Worm (Caenorhabditis elegans) whole organism, young adult: ENCODE data around the gene K01A12.2.
A peak's percentile ranks its signal among the peaks of the same experiment; 100 is the strongest.

ENCODE experiments used
- B0019.2 ChIP-seq: fragments of 200-800 bp; sonication (Bioruptor generic); conservative IDR thresholded peaks from 2 replicates; pipeline ENCODE4 v1.3.6; 2022; ENCODE audit warnings: missing genetic modification reagents, missing genetic modification characterization, missing compliant biosample characterization
- C06A6.2 ChIP-seq: fragments of 200-800 bp; sonication (Bioruptor generic); conservative IDR thresholded peaks from 2 replicates; pipeline ENCODE4 v1.3.6; 2022; ENCODE audit warnings: missing genetic modification characterization, missing compliant biosample characterization
- D2030.7 ChIP-seq: fragments of 200-800 bp; sonication (Bioruptor generic); IDR thresholded peaks from 2 replicates; pipeline ENCODE4 v1.3.6; 2022; ENCODE audit warnings: missing genetic modification reagents, missing genetic modification characterization, missing compliant biosample characterization
- F22D6.2 ChIP-seq: sonication (generic microtip); optimal IDR thresholded peaks from 2 replicates; lab custom pipeline; 2016; ENCODE audit warnings: mild to moderate bottlenecking, missing genetic modification characterization, missing compliant biosample characterization
- F23B12.7 ChIP-seq: sonication (generic microtip); optimal IDR thresholded peaks from 2 replicates; lab custom pipeline; 2017; ENCODE audit warnings: missing genetic modification characterization, mild to moderate bottlenecking, missing compliant biosample characterization, antibody characterized with exemption, moderate library complexity; ENCODE audit not compliant: insufficient read depth
- F33H1.4 ChIP-seq: fragments of 200-800 bp; sonication (Bioruptor generic); IDR thresholded peaks from 2 replicates; pipeline ENCODE4 v1.3.6; 2022; ENCODE audit warnings: missing genetic modification reagents, missing genetic modification characterization, missing compliant biosample characterization
- F37B4.10 ChIP-seq: fragments of 200-800 bp; sonication (Bioruptor generic); IDR thresholded peaks from 2 replicates; pipeline ENCODE4 v1.3.6; 2022; ENCODE audit warnings: missing genetic modification characterization, missing compliant biosample characterization
- F55B11.4 ChIP-seq: sonication (generic microtip); optimal IDR thresholded peaks from 2 replicates; lab custom pipeline; 2016; ENCODE audit warnings: missing compliant biosample characterization, missing genetic modification characterization, borderline replicate concordance; ENCODE audit not compliant: insufficient read depth
- F57A8.1 ChIP-seq: fragments of 200-800 bp; sonication (Bioruptor generic); optimal IDR thresholded peaks from 2 replicates; lab custom pipeline; 2018; ENCODE audit warnings: mild to moderate bottlenecking, missing genetic modification characterization, moderate library complexity, missing compliant biosample characterization
- F57C9.4 ChIP-seq: sonication (generic microtip); optimal IDR thresholded peaks from 2 replicates; lab custom pipeline; 2017; ENCODE audit warnings: mild to moderate bottlenecking, missing genetic modification characterization, missing compliant biosample characterization
- T26A5.8 ChIP-seq: sonication (generic microtip); optimal IDR thresholded peaks from 2 replicates; lab custom pipeline; 2016; ENCODE audit warnings: missing genetic modification characterization, missing compliant biosample characterization
- Y53F4B.3 ChIP-seq: fragments of 200-800 bp; sonication (Bioruptor generic); IDR thresholded peaks from 2 replicates; pipeline ENCODE4 v1.3.6; 2022; ENCODE audit warnings: missing genetic modification reagents, missing genetic modification characterization, missing compliant biosample characterization
- ZK185.1 ChIP-seq: sonication (generic microtip); optimal IDR thresholded peaks from 2 replicates; lab custom pipeline; 2016; ENCODE audit warnings: mild to moderate bottlenecking, missing genetic modification characterization, missing compliant biosample characterization; ENCODE audit not compliant: poor library complexity, severe bottlenecking
- akir-1 ChIP-seq: fragments of 200-800 bp; sonication (Bioruptor generic); optimal IDR thresholded peaks from 2 replicates; lab custom pipeline; 2018; ENCODE audit warnings: mild to moderate bottlenecking, missing genetic modification characterization, moderate library complexity, missing compliant biosample characterization
- ama-1 ChIP-seq, 3 experiments: fragments of 150-350 bp in 1 of 3; sonication (generic microtip) in 2 of 3; optimal IDR thresholded peaks; 2 replicates each; lab custom pipeline; 2014 to 2018; ENCODE audit warnings: missing biosample characterization in 2 of 3, missing genetic modification characterization in 2 of 3, missing genetic modification reagents in 2 of 3
- attf-5 ChIP-seq: fragments of 200-800 bp; sonication (Bioruptor generic); optimal IDR thresholded peaks from 2 replicates; lab custom pipeline; 2018; ENCODE audit warnings: mild to moderate bottlenecking, missing genetic modification characterization, missing compliant biosample characterization
- attf-6 ChIP-seq: fragments of 200-800 bp; sonication (Bioruptor generic); IDR thresholded peaks from 2 replicates; pipeline ENCODE4 v1.3.6; 2022; ENCODE audit warnings: missing genetic modification reagents, missing genetic modification characterization, missing compliant biosample characterization
- ccch-3 ChIP-seq: fragments of 200-800 bp; sonication (Bioruptor generic); optimal IDR thresholded peaks from 2 replicates; lab custom pipeline; 2018; ENCODE audit warnings: mild to moderate bottlenecking, missing genetic modification characterization, missing compliant biosample characterization
- chd-7 ChIP-seq: sonication (generic microtip); optimal IDR thresholded peaks from 2 replicates; lab custom pipeline; 2016; ENCODE audit warnings: mild to moderate bottlenecking, missing genetic modification characterization, moderate library complexity, missing compliant biosample characterization
- die-1 ChIP-seq: sonication (generic microtip); optimal IDR thresholded peaks from 2 replicates; lab custom pipeline; 2016; ENCODE audit warnings: missing genotype, mild to moderate bottlenecking, missing genetic modification characterization, missing compliant biosample characterization
- dpff-1 ChIP-seq: sonication (generic microtip); optimal IDR thresholded peaks from 2 replicates; lab custom pipeline; 2017; ENCODE audit warnings: mild to moderate bottlenecking, missing genetic modification characterization, missing compliant biosample characterization
- egrh-3 ChIP-seq: fragments of 200-800 bp; sonication (Bioruptor generic); IDR thresholded peaks from 2 replicates; pipeline ENCODE4 v1.3.6; 2022; ENCODE audit warnings: missing genetic modification reagents, missing genetic modification characterization, missing compliant biosample characterization
- ekl-4 ChIP-seq: fragments of 200-800 bp; sonication (Bioruptor generic); IDR thresholded peaks from 2 replicates; pipeline ENCODE4 v1.3.6; 2022; ENCODE audit warnings: missing genetic modification reagents, missing genetic modification characterization, missing compliant biosample characterization
- gei-17 ChIP-seq: fragments of 200-800 bp; sonication (Bioruptor generic); optimal IDR thresholded peaks from 2 replicates; lab custom pipeline; 2018; ENCODE audit warnings: mild to moderate bottlenecking, missing genetic modification characterization, missing compliant biosample characterization
- him-1 ChIP-seq: sonication (generic microtip); optimal IDR thresholded peaks from 2 replicates; lab custom pipeline; 2016; ENCODE audit warnings: missing genotype, missing genetic modification reagents, missing genetic modification characterization, missing compliant biosample characterization
- hmg-20 ChIP-seq: fragments of 200-800 bp; sonication (Bioruptor generic); IDR thresholded peaks from 2 replicates; pipeline ENCODE4 v1.3.6; 2022; ENCODE audit warnings: missing genetic modification reagents, missing genetic modification characterization, missing compliant biosample characterization
- let-607 ChIP-seq, 2 experiments: fragments of 200-800 bp in 1 of 2; sonication (Bioruptor generic) in 1 of 2; sonication (generic microtip) in 1 of 2; optimal IDR thresholded peaks; 2 replicates each; lab custom pipeline; 2016 to 2018; ENCODE audit warnings: mild to moderate bottlenecking in 2 of 2, missing compliant biosample characterization in 2 of 2, missing genetic modification characterization in 2 of 2, moderate library complexity in 2 of 2, missing genotype in 1 of 2
- lin-26 ChIP-seq: fragments of 200-800 bp; sonication (Bioruptor generic); IDR thresholded peaks from 2 replicates; pipeline ENCODE4 v1.3.6; 2022; ENCODE audit warnings: missing genetic modification reagents, missing genetic modification characterization, missing compliant biosample characterization
- lir-1 ChIP-seq: fragments of 200-800 bp; sonication (Bioruptor generic); conservative IDR thresholded peaks from 2 replicates; pipeline ENCODE4 v1.3.6; 2022; ENCODE audit warnings: missing genetic modification reagents, missing genetic modification characterization, missing compliant biosample characterization
- madf-3 ChIP-seq: fragments of 200-800 bp; sonication (Bioruptor generic); IDR thresholded peaks from 2 replicates; pipeline ENCODE4 v1.3.6; 2022; ENCODE audit warnings: missing genetic modification reagents, missing genetic modification characterization, missing compliant biosample characterization
- mes-4 ChIP-seq: sonication (generic microtip); optimal IDR thresholded peaks from 2 replicates; lab custom pipeline; 2016; ENCODE audit warnings: missing genotype, missing genetic modification characterization, missing compliant biosample characterization
- mxl-1 ChIP-seq: sonication (generic microtip); optimal IDR thresholded peaks from 2 replicates; lab custom pipeline; 2016; ENCODE audit warnings: missing genetic modification characterization, missing compliant biosample characterization
- nfyb-1 ChIP-seq: fragments of 200-800 bp; sonication (Bioruptor generic); IDR thresholded peaks from 2 replicates; pipeline ENCODE4 v1.3.6; 2022; ENCODE audit warnings: missing genetic modification reagents, missing genetic modification characterization, missing compliant biosample characterization
- nhr-179 ChIP-seq: sonication (generic microtip); optimal IDR thresholded peaks from 2 replicates; lab custom pipeline; 2016; ENCODE audit warnings: mild to moderate bottlenecking, missing genetic modification characterization, missing compliant biosample characterization
- nhr-27 ChIP-seq: fragments of 200-800 bp; sonication (Bioruptor generic); optimal IDR thresholded peaks from 2 replicates; lab custom pipeline; 2018; ENCODE audit warnings: mild to moderate bottlenecking, missing genetic modification characterization, moderate library complexity, missing compliant biosample characterization
- pbrm-1 ChIP-seq: fragments of 200-800 bp; sonication (Bioruptor generic); IDR thresholded peaks from 2 replicates; pipeline ENCODE4 v1.3.6; 2022; ENCODE audit warnings: missing genetic modification reagents, missing genetic modification characterization, missing compliant biosample characterization
- pha-4 ChIP-seq: fragments of 150-350 bp; sonication (generic microtip); optimal IDR thresholded peaks from 2 replicates; lab custom pipeline; 2014; ENCODE audit warnings: missing biosample characterization, missing genetic modification reagents, missing genetic modification characterization
- somi-1 ChIP-seq: fragments of 200-800 bp; sonication (Bioruptor generic); optimal IDR thresholded peaks from 2 replicates; lab custom pipeline; 2018; ENCODE audit warnings: mild to moderate bottlenecking, missing genetic modification characterization, missing compliant biosample characterization
- tbx-9 ChIP-seq: sonication (generic microtip); optimal IDR thresholded peaks from 2 replicates; lab custom pipeline; 2016; ENCODE audit warnings: borderline replicate concordance, missing genetic modification characterization, inconsistent platforms, missing compliant biosample characterization
- tlf-1 ChIP-seq: fragments of 200-800 bp; sonication (Bioruptor generic); optimal IDR thresholded peaks from 2 replicates; lab custom pipeline; 2018; ENCODE audit warnings: mild to moderate bottlenecking, missing genetic modification characterization, missing compliant biosample characterization
- zfh-2 ChIP-seq: fragments of 200-800 bp; sonication (Bioruptor generic); conservative IDR thresholded peaks from 2 replicates; pipeline ENCODE4 v1.3.6; 2022; ENCODE audit warnings: missing genetic modification reagents, missing genetic modification characterization, missing compliant biosample characterization
- ztf-18 ChIP-seq: sonication (generic microtip); optimal IDR thresholded peaks from 2 replicates; lab custom pipeline; 2016; ENCODE audit warnings: missing genotype, mild to moderate bottlenecking, missing genetic modification characterization, missing compliant biosample characterization
- ztf-22 ChIP-seq: fragments of 200-800 bp; sonication (Bioruptor generic); optimal IDR thresholded peaks from 2 replicates; lab custom pipeline; 2018; ENCODE audit warnings: mild to moderate bottlenecking, missing genetic modification characterization, moderate library complexity, missing compliant biosample characterization

K01A12.2 gene

DNA sequence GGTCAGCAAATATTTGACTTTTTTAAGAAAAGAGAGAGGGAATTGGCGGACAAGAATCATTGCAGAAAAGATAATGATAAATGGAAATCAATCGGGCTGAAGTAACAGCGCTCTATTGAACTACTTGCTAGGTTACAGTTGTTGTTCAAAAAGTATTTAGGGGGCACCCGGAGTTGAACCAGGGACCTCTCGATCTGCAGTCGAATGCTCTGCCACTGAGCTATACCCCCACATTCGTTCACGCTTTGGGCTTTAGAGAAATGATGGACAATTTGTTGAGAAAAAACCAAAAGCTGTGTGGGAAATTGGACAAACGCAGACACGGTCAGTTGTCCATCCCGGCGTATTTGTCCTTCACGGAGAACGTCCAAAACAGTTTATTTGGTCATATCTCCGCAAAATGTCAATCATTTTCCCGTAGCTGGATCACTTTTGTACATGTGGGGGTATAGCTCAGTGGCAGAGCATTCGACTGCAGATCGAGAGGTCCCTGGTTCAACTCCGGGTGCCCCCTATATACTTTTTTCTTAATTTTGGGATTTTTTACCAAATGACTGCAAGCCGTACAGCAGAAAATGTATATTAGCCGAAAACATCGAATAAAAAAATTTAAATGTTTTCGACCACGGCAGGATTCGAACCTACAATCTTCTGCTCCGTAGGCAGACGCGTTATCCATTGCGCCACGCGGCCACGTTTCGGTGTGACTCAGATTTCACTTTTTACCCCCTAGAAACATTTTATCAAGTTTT is 10.9 kb downstream of the K01A12.2 start (continued):
- TF ChIP-seq die-1 (tag; lab: Kevin White, UChicago) (peak; percentile 62), mes-4 (tag; lab: Kevin White, UChicago) (no peak), pbrm-1 (GFP tag; lab: Robert Waterston, UW) (peak; percentile 61), F33H1.4 (GFP tag; lab: Robert Waterston, UW) (no peak), lir-1 (GFP tag; lab: Robert Waterston, UW) (no peak), chd-7 (tag; lab: Kevin White, UChicago) (peak; percentile 37), F57A8.1 (GFP tag; lab: Kevin White, UChicago) (no peak), C06A6.2 (GFP tag; lab: Robert Waterston, UW) (no peak), him-1 (tag; lab: Kevin White, UChicago) (peak; percentile 13), Y53F4B.3 (GFP tag; lab: Robert Waterston, UW) (peak; percentile 37; the same call in 1 of the 2 replicates), ZK185.1 (peak; percentile 41), let-607 (tag; optimal IDR thresholded peaks at IDR 0.05; lab: Kevin White, UChicago) (peak in 1 of 2 experiments; percentile 34)

DNA sequence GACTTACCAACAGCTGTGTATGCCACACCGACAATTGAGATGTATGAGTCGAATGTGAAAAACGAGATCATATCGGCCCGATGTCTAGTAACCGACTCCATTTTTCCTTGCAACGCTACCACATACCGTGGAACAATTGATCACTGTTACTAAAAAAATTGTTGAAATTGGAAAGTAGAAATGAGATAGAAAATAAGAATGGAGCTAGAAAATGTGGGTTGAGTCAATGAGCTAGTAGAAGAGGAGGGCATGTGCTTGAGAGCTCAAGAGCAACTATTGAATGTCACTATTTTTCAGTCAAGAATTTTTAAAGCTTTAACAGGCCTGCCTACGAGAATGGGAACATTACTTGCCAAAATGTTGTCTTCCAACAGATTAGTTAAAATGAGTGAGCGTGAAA is 11.9 kb downstream of the K01A12.2 start, which contains the start of gene K01A12.3:
Gene K01A12.3, minus strand, starts transcription at position 101 of the 400 bp plus-strand sequence.
- TF ChIP-seq nhr-27 = no peak
- TF ChIP-seq F23B12.7 (tag; lab: Kevin White, UChicago) = no peak
- no peak for TF ChIP-seq F37B4.10 (GFP tag; lab: Robert Waterston, UW)
- TF ChIP-seq lir-1 (GFP tag; lab: Robert Waterston, UW) = no peak
- TF ChIP-seq B0019.2 (GFP tag; lab: Robert Waterston, UW) = no peak
- TF ChIP-seq madf-3 (GFP tag; lab: Robert Waterston, UW) = no peak
- no peak for TF ChIP-seq somi-1 (GFP tag; lab: Kevin White, UChicago)
- no peak for TF ChIP-seq tbx-9
- TF ChIP-seq egrh-3 = no peak
- TF ChIP-seq pha-4 = no peak
- no peak for TF ChIP-seq ama-1 (optimal IDR thresholded peaks at IDR 0.05; lab: Kevin White, UChicago)
- TF ChIP-seq ama-1 (GFP tag; optimal IDR thresholded peaks at IDR 0.05; lab: Kevin White, UChicago) = no peak
- no peak for TF ChIP-seq ztf-22 (GFP tag; lab: Kevin White, UChicago)
- TF ChIP-seq tlf-1 (GFP tag; lab: Kevin White, UChicago) = no peak
- no peak for TF ChIP-seq attf-5 (GFP tag; lab: Kevin White, UChicago)
- TF ChIP-seq mes-4 (tag; lab: Kevin White, UChicago) = no peak
- TF ChIP-seq attf-6 (GFP tag; lab: Robert Waterston, UW) = no peak
- TF ChIP-seq, all 124 proteins: peak for 0

DNA sequence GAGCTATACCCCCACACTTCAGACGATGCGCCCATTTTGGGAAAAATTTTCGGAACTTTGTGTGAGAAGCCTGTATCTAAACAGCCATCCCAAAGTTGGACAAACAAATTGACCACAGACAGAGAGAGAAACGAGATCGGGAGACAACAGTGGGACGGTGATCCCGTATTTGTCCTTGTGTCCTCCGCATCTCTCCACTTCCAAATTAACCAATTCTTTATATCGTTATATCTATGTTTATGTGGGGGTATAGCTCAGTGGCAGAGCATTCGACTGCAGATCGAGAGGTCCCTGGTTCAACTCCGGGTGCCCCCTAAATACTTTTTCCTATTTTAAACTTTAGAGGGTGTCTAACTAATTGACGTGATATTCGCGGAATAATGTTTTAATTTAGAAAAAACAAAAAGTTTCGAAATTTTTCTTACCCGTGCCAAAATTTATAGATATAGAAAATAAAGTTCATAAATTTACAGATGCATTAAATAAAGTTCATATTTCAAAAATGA is 25.6 kb downstream of the K01A12.2 start:
- TF ChIP-seq ZK185.1 (peak; percentile 64), F57C9.4 (tag; lab: Kevin White, UChicago) (no peak), nfyb-1 (GFP tag; lab: Robert Waterston, UW) (peak; percentile 70; the same call in 1 of the 2 replicates), lin-26 (GFP tag; lab: Robert Waterston, UW) (peak; percentile 88), gei-17 (GFP tag; lab: Kevin White, UChicago) (no peak), lir-1 (GFP tag; lab: Robert Waterston, UW) (no peak), ztf-18 (tag; lab: Kevin White, UChicago) (peak; percentile 57), akir-1 (peak; percentile 23), D2030.7 (GFP tag; lab: Robert Waterston, UW) (peak; percentile 68), ccch-3 (GFP tag; lab: Kevin White, UChicago) (peak; percentile 3), F22D6.2 (tag; lab: Kevin White, UChicago) (no peak), zfh-2 (no peak), F33H1.4 (GFP tag; lab: Robert Waterston, UW) (no peak), hmg-20 (no peak), T26A5.8 (tag; lab: Kevin White, UChicago) (peak; percentile 47), F55B11.4 (tag; lab: Kevin White, UChicago) (no peak), dpff-1 (tag; lab: Kevin White, UChicago) (no peak), nhr-179 (tag; lab: Kevin White, UChicago) (peak; percentile 52), mxl-1 (tag; lab: Kevin White, UChicago) (peak; percentile 71), ekl-4 (GFP tag; lab: Robert Waterston, UW) (peak; percentile 56; the same call in 1 of the 2 replicates)
